Fruit fly (Drosophila melanogaster): ENCODE measurements around the gene CG8765.

DNA sequence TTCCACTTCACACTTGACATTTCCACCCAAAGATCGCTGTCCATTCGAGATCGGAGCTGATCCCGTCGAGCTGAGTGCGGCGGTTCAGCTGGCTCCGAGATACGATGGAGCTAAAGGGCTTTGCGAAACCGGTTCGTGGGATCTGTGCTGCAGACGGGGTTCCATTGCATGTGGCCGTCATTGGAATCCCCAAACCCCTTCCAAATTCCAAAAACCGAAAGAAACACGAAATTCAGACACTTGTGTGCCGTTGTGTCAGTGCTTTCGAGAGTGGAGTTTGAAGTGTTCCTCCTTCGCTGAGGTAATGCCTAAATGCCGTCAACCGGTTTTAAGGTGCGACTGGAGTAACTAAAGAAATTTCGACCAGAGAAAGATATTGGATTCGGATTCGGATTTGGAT is 17.7 kb upstream of the CG8765 start:
- TF ChIP-seq CG8478 (optimal IDR thresholded peaks at IDR 0.05) (no peak), CTCF (optimal IDR thresholded peaks at IDR 0.05) (no peak)

All from S2 (cell line).